Fruit fly (Drosophila melanogaster) whole organism, wandering third instar larva: Measurements from ENCODE around the gene CG14694.

Experiments
- Abd-B ChIP-seq: fragments of >200 bp; optimal IDR thresholded peaks from 2 replicates; lab custom pipeline; 2017; ENCODE audit warnings: missing biosample characterization, missing genetic modification characterization
- CG32264 ChIP-seq: fragments of 200-800 bp; sonication (Bioruptor generic); optimal IDR thresholded peaks from 2 replicates; lab custom pipeline; 2016; ENCODE audit warnings: missing biosample characterization, missing genetic modification characterization
- CG9705 ChIP-seq: fragments of 200-800 bp; sonication (Bioruptor generic); optimal IDR thresholded peaks from 2 replicates; lab custom pipeline; 2018; ENCODE audit warnings: missing biosample characterization, mild to moderate bottlenecking, missing genetic modification characterization
- CrebA ChIP-seq: fragments of 200-800 bp; sonication (Bioruptor generic); optimal IDR thresholded peaks from 2 replicates; lab custom pipeline; 2016; ENCODE audit warnings: missing biosample characterization, mild to moderate bottlenecking, missing genetic modification characterization, borderline replicate concordance
- Dfd ChIP-seq: fragments of >200 bp; optimal IDR thresholded peaks from 2 replicates; lab custom pipeline; 2017; ENCODE audit warnings: missing biosample characterization, missing genetic modification characterization
- Dif ChIP-seq: fragments of 200-275, 200-300 bp; sonication (Bioruptor generic); optimal IDR thresholded peaks from 2 replicates; lab custom pipeline; 2018; ENCODE audit warnings: missing biosample characterization, missing genetic modification characterization; ENCODE audit not compliant: partially characterized antibody
- GATAd ChIP-seq: sonication (Bioruptor generic); optimal IDR thresholded peaks from 2 replicates; lab custom pipeline; 2016; ENCODE audit warnings: missing biosample characterization, missing genetic modification characterization
- HLH106 ChIP-seq: fragments of 200-800 bp; optimal IDR thresholded peaks from 3 replicates; lab custom pipeline; 2019; ENCODE audit warnings: missing biosample characterization, mild to moderate bottlenecking, missing genetic modification characterization, moderate library complexity
- Hnf4 ChIP-seq: fragments of 200-800 bp; sonication (Bioruptor generic); optimal IDR thresholded peaks from 2 replicates; lab custom pipeline; 2016; ENCODE audit warnings: missing biosample characterization, mild to moderate bottlenecking, missing genetic modification characterization
- Hr78 ChIP-seq: fragments of >200 bp; optimal IDR thresholded peaks from 2 replicates; lab custom pipeline; 2017; ENCODE audit warnings: missing biosample characterization, missing genetic modification characterization
- Hr83 ChIP-seq: fragments of 200-300 bp; sonication (Bioruptor generic); optimal IDR thresholded peaks from 2 replicates; lab custom pipeline; 2016; ENCODE audit warnings: missing biosample characterization, mild to moderate bottlenecking, missing genetic modification characterization, moderate library complexity; ENCODE audit not compliant: poor library complexity, severe bottlenecking
- Jra ChIP-seq: sonication (Bioruptor generic); optimal IDR thresholded peaks from 2 replicates; lab custom pipeline; 2016; ENCODE audit warnings: missing biosample characterization, missing genetic modification characterization
- Mio ChIP-seq: sonication (Bioruptor generic); optimal IDR thresholded peaks from 2 replicates; lab custom pipeline; 2016; ENCODE audit warnings: missing biosample characterization, missing genetic modification characterization
- Myc ChIP-seq: fragments of >200 bp; optimal IDR thresholded peaks from 2 replicates; lab custom pipeline; 2017
- N ChIP-seq: fragments of >200 bp; optimal IDR thresholded peaks from 2 replicates; lab custom pipeline; 2018; ENCODE audit warnings: missing biosample characterization, missing external identifiers, missing genetic modification characterization
- OdsH ChIP-seq: fragments of 200-800 bp; sonication (Bioruptor generic); optimal IDR thresholded peaks from 2 replicates; lab custom pipeline; 2016; ENCODE audit warnings: missing biosample characterization, mild to moderate bottlenecking, missing genetic modification characterization
- Rel ChIP-seq, 2 experiments: fragments of 200-800 bp; sonication (Bioruptor generic) in 1 of 2; optimal IDR thresholded peaks; 2 replicates in 1 of 2; 3 replicates in 1 of 2; lab custom pipeline; 2016 to 2019; ENCODE audit warnings: mild to moderate bottlenecking in 2 of 2, missing biosample characterization in 2 of 2, missing genetic modification characterization in 2 of 2, moderate library complexity in 1 of 2
- Sp1 ChIP-seq: fragments of 200-800 bp; sonication (Bioruptor generic); optimal IDR thresholded peaks from 3 replicates; lab custom pipeline; 2019; ENCODE audit warnings: missing biosample characterization, mild to moderate bottlenecking, missing genetic modification characterization, moderate library complexity
- Vsx2 ChIP-seq: fragments of 200-300, 225-300 bp; sonication (Bioruptor generic); optimal IDR thresholded peaks from 2 replicates; lab custom pipeline; 2018; ENCODE audit warnings: missing biosample characterization, missing genetic modification characterization; ENCODE audit not compliant: partially characterized antibody
- br ChIP-seq: fragments of 200-800 bp; sonication (Bioruptor generic); optimal IDR thresholded peaks from 2 replicates; lab custom pipeline; 2016; ENCODE audit warnings: missing biosample characterization, missing genetic modification characterization
- brk ChIP-seq: fragments of 200-800 bp; sonication (Bioruptor generic); optimal IDR thresholded peaks from 2 replicates; lab custom pipeline; 2016; ENCODE audit warnings: missing biosample characterization, mild to moderate bottlenecking, missing genetic modification characterization
- dl ChIP-seq, 2 experiments: fragments of 175-275, 200-275 bp in 1 of 2; fragments of 200-275 bp in 1 of 2; sonication (Bioruptor generic); optimal IDR thresholded peaks; lab custom pipeline; 2018; ENCODE audit warnings: mild to moderate bottlenecking in 2 of 2, missing biosample characterization in 2 of 2, missing genetic modification characterization in 2 of 2, moderate library complexity in 2 of 2; ENCODE audit not compliant: partially characterized antibody in 2 of 2, insufficient read depth in 1 of 2
- dmrt93B ChIP-seq: fragments of 200-800 bp; sonication (Bioruptor generic); optimal IDR thresholded peaks from 2 replicates; lab custom pipeline; 2018; ENCODE audit warnings: missing biosample characterization, mild to moderate bottlenecking, missing genetic modification characterization
- dsf ChIP-seq: sonication (Bioruptor generic); optimal IDR thresholded peaks from 2 replicates; lab custom pipeline; 2016; ENCODE audit warnings: missing biosample characterization, missing genetic modification characterization, borderline replicate concordance
- ey ChIP-seq: fragments of 200-800 bp; sonication (Bioruptor generic); optimal IDR thresholded peaks from 2 replicates; lab custom pipeline; 2016; ENCODE audit warnings: missing biosample characterization, missing genetic modification characterization
- foxo ChIP-seq, 2 experiments: fragments of 200-800 bp; sonication (Bioruptor generic); optimal IDR thresholded peaks; 2 replicates in 1 of 2; 3 replicates in 1 of 2; lab custom pipeline; 2016 to 2017; ENCODE audit warnings: missing biosample characterization in 2 of 2, missing genetic modification characterization in 2 of 2
- fru ChIP-seq: fragments of 200-800 bp; sonication (Bioruptor generic); optimal IDR thresholded peaks from 3 replicates; lab custom pipeline; 2016; ENCODE audit warnings: missing biosample characterization, mild to moderate bottlenecking, missing genetic modification characterization
- h ChIP-seq: fragments of 200-800 bp; sonication (Bioruptor generic); optimal IDR thresholded peaks from 3 replicates; lab custom pipeline; 2016; ENCODE audit warnings: missing biosample characterization, mild to moderate bottlenecking, missing genetic modification characterization
- jim ChIP-seq: fragments of 175-275, 200-325 bp; sonication (Bioruptor generic); optimal IDR thresholded peaks from 2 replicates; lab custom pipeline; 2016; ENCODE audit warnings: missing biosample characterization, mild to moderate bottlenecking, missing genetic modification characterization
- lola ChIP-seq: fragments of >200 bp; optimal IDR thresholded peaks from 2 replicates; lab custom pipeline; 2017; ENCODE audit warnings: missing biosample characterization, missing genetic modification characterization
- pan ChIP-seq: fragments of >200 bp; optimal IDR thresholded peaks from 2 replicates; lab custom pipeline; 2017
- rgr ChIP-seq: fragments of 200-800 bp; sonication (Bioruptor generic); optimal IDR thresholded peaks from 3 replicates; lab custom pipeline; 2016; ENCODE audit warnings: missing biosample characterization, mild to moderate bottlenecking, missing genetic modification characterization
- sage ChIP-seq: fragments of 200-800 bp; sonication (Bioruptor generic); optimal IDR thresholded peaks from 2 replicates; lab custom pipeline; 2016; ENCODE audit warnings: missing biosample characterization, mild to moderate bottlenecking, missing genetic modification characterization
- sv ChIP-seq: fragments of 200-800 bp; sonication (Bioruptor generic); optimal IDR thresholded peaks from 3 replicates; lab custom pipeline; 2016; ENCODE audit warnings: missing biosample characterization, missing genetic modification characterization
- tai ChIP-seq: sonication (Bioruptor generic); optimal IDR thresholded peaks from 2 replicates; lab custom pipeline; 2016; ENCODE audit warnings: missing biosample characterization, missing genetic modification characterization
- usp ChIP-seq: fragments of >200 bp; optimal IDR thresholded peaks from 2 replicates; lab custom pipeline; 2017; ENCODE audit warnings: missing biosample characterization, missing genetic modification characterization
- woc ChIP-seq: sonication (Bioruptor generic); optimal IDR thresholded peaks from 2 replicates; lab custom pipeline; 2016; ENCODE audit warnings: missing biosample characterization, mild to moderate bottlenecking, missing genetic modification characterization

Gene CG14694

DNA sequence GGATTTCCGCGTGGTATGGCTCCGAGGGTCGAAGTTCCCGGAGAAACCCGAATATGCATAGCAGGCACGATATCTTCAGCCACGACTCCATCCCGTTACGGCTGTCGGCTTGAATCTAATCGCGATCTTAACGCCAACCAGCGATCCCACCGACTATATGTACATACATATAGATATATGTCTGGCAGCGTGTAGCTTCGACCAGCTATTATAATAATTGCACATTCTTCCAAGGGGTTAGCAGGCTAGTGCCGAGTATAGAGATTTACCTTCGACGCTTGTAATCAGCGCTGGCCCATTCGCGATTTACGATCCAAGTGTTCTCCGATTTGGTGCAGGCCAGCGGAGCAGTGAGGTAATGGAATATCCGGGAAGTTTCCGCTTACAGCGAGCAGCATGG lies at the start of gene CG14694:
Gene CG14694 (minus strand): TSS at position 101 of the 400 bp plus-strand sequence.
- TF ChIP-seq Rel (GFP tag; optimal IDR thresholded peaks at IDR 0.05; lab: Kevin White, UChicago), result no peak
- no peak for TF ChIP-seq Rel (tag; optimal IDR thresholded peaks at IDR 0.05; lab: Kevin White, UChicago)
- TF ChIP-seq CG32264 (GFP tag; lab: Kevin White, UChicago), result no peak
- TF ChIP-seq usp (GFP tag; lab: Kevin White, UChicago), result no peak
- no peak for TF ChIP-seq jim (GFP tag; lab: Kevin White, UChicago)
- no peak for TF ChIP-seq Jra (GFP tag; lab: Kevin White, UChicago)
- TF ChIP-seq, all 38 proteins: peak for 0

DNA sequence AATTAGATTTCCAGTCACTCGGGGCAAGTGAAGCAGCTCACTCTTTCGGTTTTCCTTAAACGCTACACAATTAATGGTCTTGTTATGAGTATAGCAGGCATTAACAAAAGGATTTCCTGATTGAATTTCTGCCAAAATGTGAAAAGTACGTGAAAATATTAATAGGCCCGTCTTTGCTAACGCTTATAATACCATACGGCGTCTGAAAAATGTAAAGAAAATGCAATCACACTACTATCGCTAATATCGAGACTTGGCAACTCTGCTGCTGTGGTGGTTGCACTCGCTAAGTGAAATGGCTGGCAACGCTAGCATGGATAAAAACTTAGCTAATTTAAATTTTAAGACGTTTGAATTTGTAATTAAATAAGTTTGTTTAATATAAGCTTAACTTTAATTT lies 33.7 kb upstream of the CG14694 start, which contains the start of gene CG6621:
Gene CG6621 (minus strand): TSS at position 205 of the 400 bp plus-strand sequence.
- TF ChIP-seq dl (GFP tag; optimal IDR thresholded peaks at IDR 0.05; lab: Kevin White, UChicago; ENCODE audit: insufficient read depth in 1 of 2, partially characterized antibody in 2 of 2), result peak in 1 of 2 experiments; percentile 33
- TF ChIP-seq usp (GFP tag; lab: Kevin White, UChicago), result no peak
- TF ChIP-seq GATAd, result no peak
- TF ChIP-seq Rel (GFP tag; optimal IDR thresholded peaks at IDR 0.05; lab: Kevin White, UChicago), result no peak
- peak; percentile 63 for TF ChIP-seq Rel (tag; optimal IDR thresholded peaks at IDR 0.05; lab: Kevin White, UChicago)
- TF ChIP-seq HLH106 (tag; lab: Kevin White, UChicago), result peak; percentile 10
- TF ChIP-seq sv (GFP tag; lab: Kevin White, UChicago), result no peak
- TF ChIP-seq Vsx2, result peak; percentile 44

DNA sequence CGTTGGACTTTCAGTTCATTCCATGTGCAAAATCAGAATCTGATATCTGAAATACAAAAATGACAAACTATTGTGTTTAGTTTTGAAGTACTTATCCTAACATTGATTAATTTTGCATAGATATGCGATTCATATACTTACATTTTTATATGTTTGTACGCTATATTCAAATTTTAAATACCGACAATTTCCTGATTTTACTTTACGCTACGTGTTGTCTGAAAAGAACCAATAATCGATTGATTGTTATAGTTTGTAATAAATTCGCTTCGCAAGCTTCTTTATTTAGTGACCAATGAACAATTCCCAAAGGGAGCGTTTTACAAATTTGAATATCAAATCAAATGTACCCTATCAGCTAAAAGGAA lies 29.9 kb upstream of the CG14694 start, which contains the start of gene Ak3:
Gene Ak3 (minus strand): TSS at position 69 of the 368 bp plus-strand sequence.
- no peak for TF ChIP-seq foxo (GFP tag; optimal IDR thresholded peaks at IDR 0.05; lab: Kevin White, UChicago)
- TF ChIP-seq dl (GFP tag; optimal IDR thresholded peaks at IDR 0.05; lab: Kevin White, UChicago; ENCODE audit: insufficient read depth in 1 of 2, partially characterized antibody in 2 of 2), result no peak
- TF ChIP-seq rgr (GFP tag; lab: Kevin White, UChicago), result no peak
- TF ChIP-seq CrebA (GFP tag; lab: Kevin White, UChicago), result no peak
- no peak for TF ChIP-seq Mio (GFP tag; lab: Kevin White, UChicago)
- TF ChIP-seq dsf (GFP tag; lab: Kevin White, UChicago), result no peak
- TF ChIP-seq Sp1, result no peak

DNA sequence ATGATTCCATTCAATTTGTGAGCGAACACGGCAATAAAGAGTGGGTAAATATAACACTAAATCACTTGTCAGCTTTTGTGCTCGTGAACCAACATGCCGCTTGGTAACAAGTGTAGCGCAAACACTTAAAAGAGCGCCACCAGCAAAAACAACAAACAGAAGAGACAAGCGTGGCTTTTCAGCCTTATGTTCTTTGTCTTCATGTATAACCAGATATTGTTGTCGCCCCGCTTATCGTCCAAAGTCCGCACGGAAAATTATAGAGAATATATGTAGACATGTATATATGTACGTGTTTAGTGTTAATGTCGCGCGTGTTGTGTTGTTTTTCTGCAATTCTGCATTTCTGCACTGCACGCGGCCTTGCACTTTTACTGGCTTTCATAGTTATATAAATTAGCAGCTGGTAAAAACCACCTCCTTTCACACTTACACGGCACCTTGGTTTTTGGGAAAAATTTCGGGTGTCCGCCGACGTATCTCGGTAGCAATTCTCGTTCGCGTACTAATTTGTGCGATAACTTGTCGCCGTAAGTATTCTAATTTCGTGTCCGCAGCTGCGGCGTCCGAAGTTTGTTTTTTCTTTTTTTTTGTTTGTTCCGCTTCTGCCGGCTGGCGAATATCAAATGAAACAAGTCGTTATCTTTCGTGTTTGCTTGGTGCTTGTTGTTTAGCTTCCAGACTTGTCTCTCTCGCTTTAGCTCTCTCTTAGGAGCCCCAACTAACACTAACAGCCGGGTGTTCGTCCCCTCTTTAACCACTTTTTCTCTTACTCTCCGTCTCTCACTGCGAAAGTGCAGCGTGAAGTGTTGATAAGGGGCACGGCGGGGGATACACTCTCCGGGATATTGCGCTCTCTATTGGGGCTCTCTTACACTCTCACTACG lies 29.3 kb upstream of the CG14694 start:
- TF ChIP-seq GATAd (no peak), fru (GFP tag; lab: Kevin White, UChicago) (no peak), Abd-B (no peak), Vsx2 (peak; percentile 92), OdsH (GFP tag; lab: Kevin White, UChicago) (peak; percentile 42), Myc (lab: Kevin White, UChicago) (no peak), CrebA (GFP tag; lab: Kevin White, UChicago) (no peak), tai (GFP tag; lab: Kevin White, UChicago) (no peak), lola (GFP tag; lab: Kevin White, UChicago) (no peak), dmrt93B (GFP tag; lab: Kevin White, UChicago) (no peak), br (GFP tag; lab: Kevin White, UChicago) (peak; percentile 32), jim (GFP tag; lab: Kevin White, UChicago) (no peak), CG9705 (GFP tag; lab: Kevin White, UChicago) (no peak), ey (GFP tag; lab: Kevin White, UChicago) (no peak), sage (GFP tag; lab: Kevin White, UChicago) (peak; percentile 17), N (GFP tag; lab: Kevin White, UChicago) (no peak), Dfd (GFP tag; lab: Kevin White, UChicago) (no peak), Hnf4 (GFP tag; lab: Kevin White, UChicago) (peak; percentile 20), woc (GFP tag; lab: Kevin White, UChicago) (peak; percentile 40), usp (GFP tag; lab: Kevin White, UChicago) (no peak), rgr (GFP tag; lab: Kevin White, UChicago) (peak; percentile 13), Hr78 (GFP tag; lab: Kevin White, UChicago) (no peak), Mio (GFP tag; lab: Kevin White, UChicago) (no peak), Hr83 (GFP tag; lab: Kevin White, UChicago) (no peak), dsf (GFP tag; lab: Kevin White, UChicago) (no peak), Rel (GFP tag; optimal IDR thresholded peaks at IDR 0.05; lab: Kevin White, UChicago) (no peak), Rel (tag; optimal IDR thresholded peaks at IDR 0.05; lab: Kevin White, UChicago) (peak; percentile 11), Sp1 (peak; percentile 36), brk (GFP tag; lab: Kevin White, UChicago) (no peak), foxo (GFP tag; optimal IDR thresholded peaks at IDR 0.05; lab: Kevin White, UChicago) (peak in 1 of 2 experiments; percentile 41), dl (GFP tag; optimal IDR thresholded peaks at IDR 0.05; lab: Kevin White, UChicago; ENCODE audit: insufficient read depth in 1 of 2, partially characterized antibody in 2 of 2) (peak; percentile 92 to 97), sv (GFP tag; lab: Kevin White, UChicago) (peak; percentile 19), CG32264 (GFP tag; lab: Kevin White, UChicago) (no peak), h (GFP tag; lab: Kevin White, UChicago) (peak; percentile 46), pan (lab: Kevin White, UChicago) (no peak), HLH106 (tag; lab: Kevin White, UChicago) (peak; percentile 43), Dif (peak; percentile 98), Jra (GFP tag; lab: Kevin White, UChicago) (no peak)
